Fruit fly (Drosophila melanogaster): ENCODE results near the gene Slmap.

The Slmap gene

DNA sequence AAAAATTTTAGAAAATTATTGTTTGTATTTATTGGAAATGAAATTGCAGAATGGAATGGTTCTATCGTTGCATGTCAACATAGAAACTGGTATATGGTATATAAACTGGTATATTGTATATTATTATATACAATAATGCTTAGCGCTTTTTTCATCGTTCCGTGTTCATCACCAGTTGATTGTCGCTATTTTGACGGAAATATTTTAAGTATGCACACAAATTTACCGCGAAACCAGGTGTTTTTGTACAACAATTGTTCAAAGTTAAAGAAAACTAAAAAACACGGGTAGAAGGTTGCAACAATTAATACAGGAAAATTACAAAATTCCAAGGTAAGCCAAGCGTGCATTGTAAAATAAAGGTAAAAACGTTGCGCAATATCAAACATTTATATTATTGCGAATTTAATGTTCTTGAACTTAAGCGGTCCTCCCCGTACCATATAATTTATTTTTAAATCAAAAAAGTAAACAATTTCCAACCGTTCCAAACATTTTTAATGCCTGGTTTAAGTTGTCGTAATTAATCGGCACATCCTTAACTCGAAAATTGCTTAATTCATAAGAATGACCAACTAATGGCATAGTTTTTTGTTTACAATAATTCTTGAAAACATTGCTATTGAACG, at the start of gene Slmap:
Gene Slmap, plus strand, starts transcription at position 153 of the 629 bp plus-strand sequence.
- TF ChIP-seq salr (GFP tag; optimal IDR thresholded peaks at IDR 0.05): peak in 1 of 2 experiments; percentile 13
- peak; percentile 18 for TF ChIP-seq Eip78C (GFP tag)
- peak; percentile 38 for TF ChIP-seq svp (GFP tag)
- TF ChIP-seq OdsH (GFP tag; optimal IDR thresholded peaks at IDR 0.05): no peak

DNA sequence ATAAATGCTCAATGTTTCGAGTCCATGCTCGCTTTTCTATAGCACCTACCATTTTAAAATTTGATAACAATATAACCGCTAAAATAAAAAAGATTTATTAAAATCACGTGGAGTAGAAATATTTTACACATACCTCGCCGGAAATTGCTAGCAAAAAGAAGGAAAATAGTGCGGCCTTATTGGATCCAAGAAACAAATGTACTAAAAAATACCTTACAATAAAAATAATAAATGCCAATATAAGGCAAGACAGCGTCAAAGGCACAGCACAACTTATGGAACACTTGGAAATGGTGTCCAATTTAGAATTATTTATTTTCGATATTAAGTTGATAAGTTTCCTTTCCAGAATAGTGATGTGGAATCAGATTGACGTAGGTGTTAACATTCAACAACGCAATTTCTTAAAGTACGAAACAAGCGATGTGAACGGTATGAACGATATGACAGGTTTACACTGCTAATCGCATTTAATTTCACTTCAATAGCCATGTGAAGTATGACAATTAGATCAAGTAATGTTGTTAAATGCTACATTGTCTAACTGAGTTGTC, 42.3 kb upstream of the Slmap start, which contains the start of gene RpL5:
Gene RpL5, minus strand, starts transcription at position 397 of the 554 bp plus-strand sequence.
- TF ChIP-seq Smox (GFP tag; optimal IDR thresholded peaks at IDR 0.05) (no peak), Sox102F (GFP tag; optimal IDR thresholded peaks at IDR 0.05) (peak; percentile 30), Hr38 (GFP tag; optimal IDR thresholded peaks at IDR 0.05) (no peak), CG11762 (GFP tag; optimal IDR thresholded peaks at IDR 0.05; ENCODE audit: insufficient read depth) (no peak), CG16779 (tag; optimal IDR thresholded peaks at IDR 0.05) (no peak), CG4318 (GFP tag; optimal IDR thresholded peaks at IDR 0.05) (no peak), Eip93F (GFP tag; optimal IDR thresholded peaks at IDR 0.05) (no peak), salr (GFP tag; optimal IDR thresholded peaks at IDR 0.05) (peak in 1 of 2 experiments; percentile 56), CG9139 (GFP tag; optimal IDR thresholded peaks at IDR 0.05) (peak; percentile 26), Hr39 (GFP tag; optimal IDR thresholded peaks at IDR 0.05) (peak; percentile 50), CG7368 (GFP tag; optimal IDR thresholded peaks at IDR 0.05) (no peak), ss (GFP tag; optimal IDR thresholded peaks at IDR 0.05) (peak; percentile 1 to 24), Ets21C (GFP tag; optimal IDR thresholded peaks at IDR 0.05) (peak; percentile 10), pdm3 (GFP tag; optimal IDR thresholded peaks at IDR 0.05) (peak; percentile 23), CG3032 (tag; optimal IDR thresholded peaks at IDR 0.05) (peak; percentile 26), achi (GFP tag; optimal IDR thresholded peaks at IDR 0.05) (peak; percentile 3), lz (GFP tag; optimal IDR thresholded peaks at IDR 0.05) (peak; percentile 7), Sox14 (GFP tag; optimal IDR thresholded peaks at IDR 0.05) (peak; percentile 41), fd85E (GFP tag; optimal IDR thresholded peaks at IDR 0.05) (no peak), acj6 (GFP tag; optimal IDR thresholded peaks at IDR 0.05) (no peak), CG8632 (GFP tag; optimal IDR thresholded peaks at IDR 0.05) (peak; percentile 2), CG10669 (GFP tag; optimal IDR thresholded peaks at IDR 0.05) (no peak), CG1621 (tag; optimal IDR thresholded peaks at IDR 0.05) (peak; percentile 35), OdsH (GFP tag; optimal IDR thresholded peaks at IDR 0.05) (peak; percentile 15), topi (GFP tag; optimal IDR thresholded peaks at IDR 0.05) (peak; percentile 40), vri (GFP tag; optimal IDR thresholded peaks at IDR 0.05) (no peak), Met (GFP tag; optimal IDR thresholded peaks at IDR 0.05) (peak; percentile 26), CG31627 (GFP tag; optimal IDR thresholded peaks at IDR 0.05) (peak; percentile 35), cyc (GFP tag; optimal IDR thresholded peaks at IDR 0.05) (peak; percentile 1), svp (GFP tag) (peak; percentile 64), Eip78C (GFP tag) (no peak)

- TF ChIP-seq CG9139 (GFP tag; optimal IDR thresholded peaks at IDR 0.05) (no peak), Eip93F (GFP tag; optimal IDR thresholded peaks at IDR 0.05) (no peak), Eip75B (GFP tag; optimal IDR thresholded peaks at IDR 0.05) (no peak), CG6276 (GFP tag; optimal IDR thresholded peaks at IDR 0.05) (no peak), CG6163 (GFP tag; IDR thresholded peaks at IDR 0.05) (no peak)
Observed at dm6 chr2L:22537368-22537767, 41.5 kb upstream of the Slmap start, which contains the start of gene CG17490. TSS of gene CG17490 (plus strand) at chr2L:22537668.

dm6 chr2L:22537940-22538657, 40.8 kb upstream of the Slmap start:
- no peak for TF ChIP-seq CG6792 (GFP tag; optimal IDR thresholded peaks at IDR 0.05)
- TF ChIP-seq CG31627 (GFP tag; optimal IDR thresholded peaks at IDR 0.05): peak; percentile 10
- no peak for TF ChIP-seq CG8632 (GFP tag; optimal IDR thresholded peaks at IDR 0.05)
- no peak for TF ChIP-seq Met (GFP tag; optimal IDR thresholded peaks at IDR 0.05)
- TF ChIP-seq svp (GFP tag): peak; percentile 61
- no peak for TF ChIP-seq dsx (GFP tag; optimal IDR thresholded peaks at IDR 0.05; ENCODE audit: poor library complexity, severe bottlenecking)
- TF ChIP-seq achi (GFP tag; optimal IDR thresholded peaks at IDR 0.05): no peak
- TF ChIP-seq Eip75B (GFP tag; optimal IDR thresholded peaks at IDR 0.05): no peak
- TF ChIP-seq Sox102F (GFP tag; optimal IDR thresholded peaks at IDR 0.05): no peak
- no peak for TF ChIP-seq CG34406 (GFP tag; optimal IDR thresholded peaks at IDR 0.05)
- TF ChIP-seq CG8319 (GFP tag; optimal IDR thresholded peaks at IDR 0.05): no peak
- no peak for TF ChIP-seq CG6163 (GFP tag; IDR thresholded peaks at IDR 0.05)
- no peak for TF ChIP-seq Eip93F (GFP tag; optimal IDR thresholded peaks at IDR 0.05)
- no peak for TF ChIP-seq Lpt (GFP tag; optimal IDR thresholded peaks at IDR 0.05)
- no peak for TF ChIP-seq pdm3 (GFP tag; optimal IDR thresholded peaks at IDR 0.05)
- no peak for TF ChIP-seq topi (GFP tag; optimal IDR thresholded peaks at IDR 0.05)
- no peak for TF ChIP-seq spab (GFP tag; optimal IDR thresholded peaks at IDR 0.05)
- TF ChIP-seq OdsH (GFP tag; optimal IDR thresholded peaks at IDR 0.05): no peak
- TF ChIP-seq vri (GFP tag; optimal IDR thresholded peaks at IDR 0.05): no peak
- TF ChIP-seq esn (GFP tag; optimal IDR thresholded peaks at IDR 0.05): no peak
- no peak for TF ChIP-seq Sox15 (GFP tag; optimal IDR thresholded peaks at IDR 0.05)
